Worm (Caenorhabditis elegans): ENCODE measurements around the gene clec-145.

clec-145 gene

ce11 chrII:13585655-13586170 is 4.6 kb downstream of the clec-145 start, which contains the start of gene Y48E1B.8:
TSS of gene Y48E1B.8 (plus strand) at chrII:13585705.
- TF ChIP-seq elt-2 (tag; optimal IDR thresholded peaks at IDR 0.05), result no peak
- no peak for TF ChIP-seq nhr-23 (tag; optimal IDR thresholded peaks at IDR 0.05)
- TF ChIP-seq fkh-2 (tag; optimal IDR thresholded peaks at IDR 0.05), result no peak
- TF ChIP-seq daf-12 (tag; optimal IDR thresholded peaks at IDR 0.05), result no peak
- TF ChIP-seq ama-1 (optimal IDR thresholded peaks at IDR 0.05), result no peak
- TF ChIP-seq sea-2 (GFP tag; optimal IDR thresholded peaks at IDR 0.05), result no peak
- no peak for TF ChIP-seq nhr-43 (tag; optimal IDR thresholded peaks at IDR 0.05; ENCODE audit: poor library complexity, severe bottlenecking)
- no peak for TF ChIP-seq fkh-10 (GFP tag; optimal IDR thresholded peaks at IDR 0.05)
- TF ChIP-seq nhr-12 (tag; optimal IDR thresholded peaks at IDR 0.05), result no peak
- no peak for TF ChIP-seq snpc-4 (tag; optimal IDR thresholded peaks at IDR 0.05)
- TF ChIP-seq R02D3.7 (tag; optimal IDR thresholded peaks at IDR 0.05), result no peak

ce11 chrII:13575018-13575948 is 15.1 kb downstream of the clec-145 start, which contains the start of the genes mrpl-37 and lin-38:
TSS of gene mrpl-37 (minus strand) at chrII:13575068.
TSS of gene lin-38 (plus strand) at chrII:13575925.
- TF ChIP-seq fkh-2 (tag; optimal IDR thresholded peaks at IDR 0.05) (no peak), nhr-12 (tag; optimal IDR thresholded peaks at IDR 0.05) (no peak), lin-15B (tag; optimal IDR thresholded peaks at IDR 0.05) (peak; percentile 97), fos-1 (tag; optimal IDR thresholded peaks at IDR 0.05) (no peak), elt-2 (tag; optimal IDR thresholded peaks at IDR 0.05) (peak; percentile 47), elt-1 (tag; optimal IDR thresholded peaks at IDR 0.05) (peak; percentile 51), unc-39 (tag; optimal IDR thresholded peaks at IDR 0.05) (no peak), nfya-1 (tag; optimal IDR thresholded peaks at IDR 0.05; ENCODE audit: insufficient read depth) (peak; percentile 83), skn-1 (tag; optimal IDR thresholded peaks at IDR 0.05) (no peak), lin-39 (tag; optimal IDR thresholded peaks at IDR 0.05) (peak; percentile 91), zag-1 (tag; optimal IDR thresholded peaks at IDR 0.05) (no peak), nhr-25 (tag; optimal IDR thresholded peaks at IDR 0.05) (peak; percentile 61), nhr-23 (tag; optimal IDR thresholded peaks at IDR 0.05) (peak; percentile 67), hmg-11 (tag; optimal IDR thresholded peaks at IDR 0.05) (peak; percentile 72), pha-4 (tag; optimal IDR thresholded peaks at IDR 0.05) (peak; percentile 88), snpc-4 (tag; optimal IDR thresholded peaks at IDR 0.05) (peak; percentile 79)

ce11 chrII:13574395-13574794 is 16.0 kb downstream of the clec-145 start:
- no peak for TF ChIP-seq nhr-76 (tag; optimal IDR thresholded peaks at IDR 0.05)
- no peak for TF ChIP-seq ama-1 (optimal IDR thresholded peaks at IDR 0.05)
- no peak for TF ChIP-seq ceh-28 (tag; optimal IDR thresholded peaks at IDR 0.05)
- no peak for TF ChIP-seq nhr-25 (tag; optimal IDR thresholded peaks at IDR 0.05)
- TF ChIP-seq aly-2 (tag; optimal IDR thresholded peaks at IDR 0.05), result no peak
- TF ChIP-seq lsy-12 (tag; optimal IDR thresholded peaks at IDR 0.05), result no peak
- TF ChIP-seq ceh-82 (tag; optimal IDR thresholded peaks at IDR 0.05), result no peak
- no peak for TF ChIP-seq fkh-10 (GFP tag; optimal IDR thresholded peaks at IDR 0.05)
- TF ChIP-seq nhr-11 (tag; optimal IDR thresholded peaks at IDR 0.05), result no peak

ce11 chrII:13567871-13568270 is 22.5 kb downstream of the clec-145 start, which contains the start of gene Y48E1B.3:
TSS of gene Y48E1B.3 (minus strand) at chrII:13567971.
- no peak for TF ChIP-seq ceh-9 (tag; optimal IDR thresholded peaks at IDR 0.05)

ce11 chrII:13560553-13560952 is 29.8 kb downstream of the clec-145 start:
- no peak for TF ChIP-seq lin-15B (tag; optimal IDR thresholded peaks at IDR 0.05)
- TF ChIP-seq lin-39 (tag; optimal IDR thresholded peaks at IDR 0.05), result no peak
- no peak for TF ChIP-seq lsy-12 (tag; optimal IDR thresholded peaks at IDR 0.05)
- TF ChIP-seq ztf-4 (tag; optimal IDR thresholded peaks at IDR 0.05), result no peak
- TF ChIP-seq mml-1 (tag; optimal IDR thresholded peaks at IDR 0.05), result no peak
- TF ChIP-seq unc-39 (tag; optimal IDR thresholded peaks at IDR 0.05), result no peak
- TF ChIP-seq jun-1 (tag; optimal IDR thresholded peaks at IDR 0.05), result no peak
- TF ChIP-seq daf-12 (tag; optimal IDR thresholded peaks at IDR 0.05), result no peak
- TF ChIP-seq fkh-2 (tag; optimal IDR thresholded peaks at IDR 0.05), result no peak
- no peak for TF ChIP-seq nhr-12 (tag; optimal IDR thresholded peaks at IDR 0.05)
- no peak for TF ChIP-seq egl-27 (tag; optimal IDR thresholded peaks at IDR 0.05)
- TF ChIP-seq snpc-4 (tag; optimal IDR thresholded peaks at IDR 0.05), result no peak
- TF ChIP-seq ztf-11 (tag; optimal IDR thresholded peaks at IDR 0.05), result no peak
- no peak for TF ChIP-seq nhr-77 (tag; optimal IDR thresholded peaks at IDR 0.05)
- no peak for TF ChIP-seq nhr-76 (tag; optimal IDR thresholded peaks at IDR 0.05)

All from whole organism, L3 larva.